Fruit fly (Drosophila melanogaster): ENCODE results near the gene PGRP-LE.
A peak's percentile ranks its signal among the peaks of the same experiment; 100 is the strongest.

DNA sequence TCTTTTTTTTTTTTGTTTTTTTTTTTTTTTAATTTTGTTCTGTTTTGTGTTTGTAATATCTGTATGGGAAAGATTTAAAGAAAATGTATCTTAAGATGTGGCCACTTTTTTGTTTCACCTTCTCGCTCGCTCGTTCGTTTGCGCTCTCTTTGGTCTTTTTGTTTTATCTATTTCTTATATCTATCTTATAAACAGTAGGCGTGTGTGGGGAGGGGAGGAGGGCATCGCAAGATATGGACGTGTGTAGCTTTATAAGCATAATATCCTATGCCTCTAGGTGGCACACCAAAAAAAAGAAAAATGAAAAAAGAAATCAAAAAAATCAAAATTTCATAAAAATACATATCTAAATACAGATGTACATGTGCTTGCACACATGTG is 8.9 kb upstream of the PGRP-LE start:
- TF ChIP-seq pad (GFP tag; optimal IDR thresholded peaks at IDR 0.05) (no peak), tj (GFP tag; optimal IDR thresholded peaks at IDR 0.05) (no peak), ovo (GFP tag; optimal IDR thresholded peaks at IDR 0.05) (no peak), CG14711 (tag; optimal IDR thresholded peaks at IDR 0.05) (no peak), Hr96 (GFP tag; optimal IDR thresholded peaks at IDR 0.05) (no peak), CG11617 (GFP tag; optimal IDR thresholded peaks at IDR 0.05) (no peak), Mnt (GFP tag; optimal IDR thresholded peaks at IDR 0.05) (no peak), CG12768 (GFP tag; optimal IDR thresholded peaks at IDR 0.05) (no peak), Crg-1 (GFP tag; optimal IDR thresholded peaks at IDR 0.05) (no peak), kay (GFP tag; ENCODE audit: borderline replicate concordance) (peak; percentile 75), CG7101 (tag; optimal IDR thresholded peaks at IDR 0.05) (no peak), CG33017 (tag; optimal IDR thresholded peaks at IDR 0.05) (no peak)

Data from whole organism, adult.